Worm (Caenorhabditis elegans): ENCODE data around the gene Y94H6A.5.

ce11 chrIV:2680281-2680680 lies 23.5 kb downstream of the Y94H6A.5 start:
- no peak for TF ChIP-seq ztf-23 (GFP tag; IDR thresholded peaks at IDR 0.05)
- no peak for TF ChIP-seq flt-1 (GFP tag; IDR thresholded peaks at IDR 0.05)
- no peak for TF ChIP-seq med-1 (GFP tag; optimal IDR thresholded peaks at IDR 0.05; ENCODE audit: insufficient read depth)
- no peak for TF ChIP-seq cog-1 (tag; optimal IDR thresholded peaks at IDR 0.05)
- TF ChIP-seq ref-1 (GFP tag; conservative IDR thresholded peaks at IDR 0.05), result no peak
- no peak for TF ChIP-seq ztf-29 (GFP tag; IDR thresholded peaks at IDR 0.05)
- no peak for TF ChIP-seq klf-2 (GFP tag; conservative IDR thresholded peaks at IDR 0.05)
- TF ChIP-seq tab-1 (GFP tag; IDR thresholded peaks at IDR 0.05), result no peak

All from whole organism, midembryonic.